Worm (Caenorhabditis elegans) whole organism, L3 larva: ENCODE results near the gene VY10G11R.1.

Experiments used
- R02D3.7 ChIP-seq: fragments of 150-350 bp; optimal IDR thresholded peaks from 2 replicates; lab custom pipeline; 2014; ENCODE audit warnings: missing biosample characterization, missing genetic modification characterization
- aly-2 ChIP-seq: fragments of 150-350 bp; optimal IDR thresholded peaks from 2 replicates; lab custom pipeline; 2014; ENCODE audit warnings: missing biosample characterization, missing genetic modification characterization
- egl-27 ChIP-seq: sonication (generic microtip); optimal IDR thresholded peaks from 4 replicates; lab custom pipeline; 2017; ENCODE audit warnings: missing biosample characterization, missing genetic modification reagents, missing genetic modification characterization
- elt-2 ChIP-seq: sonication (generic microtip); optimal IDR thresholded peaks from 2 replicates; lab custom pipeline; 2016; ENCODE audit warnings: missing genetic modification reagents, mild to moderate bottlenecking, missing genetic modification characterization, missing compliant biosample characterization
- elt-3 ChIP-seq, 3 experiments: fragments of 150-350 bp in 1 of 3; sonication (generic microtip) in 2 of 3; optimal IDR thresholded peaks; 2 replicates in 2 of 3; 4 replicates in 1 of 3; lab custom pipeline; 2014 to 2017; ENCODE audit warnings: missing biosample characterization in 3 of 3, missing genetic modification characterization in 3 of 3
- mdl-1 ChIP-seq: fragments of 150-350 bp; optimal IDR thresholded peaks from 2 replicates; lab custom pipeline; 2014; ENCODE audit warnings: missing biosample characterization, missing genetic modification characterization
- nhr-25 ChIP-seq: sonication (generic microtip); optimal IDR thresholded peaks from 2 replicates; lab custom pipeline; 2017; ENCODE audit warnings: missing biosample characterization, missing genetic modification characterization
- pqm-1 ChIP-seq: fragments of 150-350 bp; optimal IDR thresholded peaks from 2 replicates; lab custom pipeline; 2017; ENCODE audit warnings: missing biosample characterization, missing genetic modification characterization, inconsistent platforms
- unc-39 ChIP-seq: sonication (generic microtip); optimal IDR thresholded peaks from 4 replicates; lab custom pipeline; 2017; ENCODE audit warnings: missing biosample characterization, missing genetic modification characterization
- unc-62 ChIP-seq: fragments of 150-350 bp; sonication (generic microtip); optimal IDR thresholded peaks from 4 replicates; lab custom pipeline; 2014; ENCODE audit warnings: missing biosample characterization, missing genetic modification reagents, missing genetic modification characterization
- zag-1 ChIP-seq: fragments of 150-350 bp; optimal IDR thresholded peaks from 2 replicates; lab custom pipeline; 2014; ENCODE audit warnings: missing biosample characterization, missing genetic modification characterization

DNA sequence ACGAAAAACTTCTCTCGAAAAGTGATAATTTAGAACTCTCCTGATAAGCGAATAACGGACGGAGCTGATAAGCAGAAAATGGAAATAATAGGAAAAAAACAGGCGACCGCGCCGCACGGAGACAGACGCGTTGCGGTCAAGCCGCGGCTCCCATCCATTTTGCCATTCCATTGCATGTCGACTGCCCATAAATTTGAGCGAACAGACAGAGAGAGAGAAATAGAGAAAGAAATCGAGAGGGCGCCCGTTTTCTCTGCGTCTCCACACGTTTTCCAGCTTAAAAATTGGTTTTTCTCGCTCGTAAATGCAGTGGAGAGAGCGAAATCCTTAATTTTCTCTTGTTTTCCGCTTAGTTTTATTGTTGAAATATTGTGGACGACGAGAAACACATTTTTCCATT lies 31.1 kb upstream of the VY10G11R.1 start:
- no peak for TF ChIP-seq zag-1 (tag; lab: Kevin White, UChicago)
- TF ChIP-seq R02D3.7 (tag; lab: Kevin White, UChicago): no peak
- TF ChIP-seq unc-62: no peak
- TF ChIP-seq egl-27 (tag; lab: Kevin White, UChicago): no peak
- TF ChIP-seq elt-2 (tag; lab: Kevin White, UChicago): peak; percentile 97
- no peak for TF ChIP-seq mdl-1
- no peak for TF ChIP-seq elt-3 (tag; optimal IDR thresholded peaks at IDR 0.05; lab: Kevin White, UChicago)
- peak; percentile 78 for TF ChIP-seq pqm-1 (tag; lab: Kevin White, UChicago)
- no peak for TF ChIP-seq nhr-25 (tag; lab: Kevin White, UChicago)
- no peak for TF ChIP-seq unc-39
- no peak for TF ChIP-seq aly-2 (tag; lab: Kevin White, UChicago)
